Worm (Caenorhabditis elegans): ENCODE measurements around the gene snf-11.

The snf-11 gene

ce11 chrV:11326914-11327367 is 18.7 kb upstream of the snf-11 start, which contains the start of gene tmed-10 (continued):
- TF ChIP-seq chd-7 (tag; optimal IDR thresholded peaks at IDR 0.05): no peak
- no peak for TF ChIP-seq C17E4.6 (GFP tag; IDR thresholded peaks at IDR 0.05)
- no peak for TF ChIP-seq atf-7 (tag; optimal IDR thresholded peaks at IDR 0.05)
- peak; percentile 46; the same call in 1 of the 2 replicates for TF ChIP-seq attf-3 (GFP tag; conservative IDR thresholded peaks at IDR 0.05)
- TF ChIP-seq bed-1 (GFP tag; IDR thresholded peaks at IDR 0.05): no peak
- TF ChIP-seq F33H1.4 (GFP tag; IDR thresholded peaks at IDR 0.05): peak; percentile 55
- peak; percentile 77 for TF ChIP-seq ekl-4 (GFP tag; IDR thresholded peaks at IDR 0.05)
- no peak for TF ChIP-seq ztf-25 (GFP tag; IDR thresholded peaks at IDR 0.05)
- no peak for TF ChIP-seq hsf-1 (GFP tag; IDR thresholded peaks at IDR 0.05)
- TF ChIP-seq ztf-18 (tag; optimal IDR thresholded peaks at IDR 0.05): peak; percentile 44

- TF ChIP-seq ama-1 (optimal IDR thresholded peaks at IDR 0.05) (no peak), ama-1 (GFP tag; optimal IDR thresholded peaks at IDR 0.05) (peak in 1 of 2 experiments; percentile 14), nfyb-1 (GFP tag; IDR thresholded peaks at IDR 0.05) (0 out of 2 replicates have a peak, but pooled peaks have one; percentile 43), madf-6 (GFP tag; IDR thresholded peaks at IDR 0.05) (peak; percentile 48; the same call in 1 of the 2 replicates), ceh-27 (GFP tag; optimal IDR thresholded peaks at IDR 0.05) (no peak)
Observed at ce11 chrV:11323720-11324119, 15.5 kb upstream of the snf-11 start, which contains the start of gene str-141. Gene str-141, minus strand, starts transcription at chrV:11323820.

ce11 chrV:11321719-11322118 is 13.5 kb upstream of the snf-11 start, which contains the start of gene F47G9.4:
Gene F47G9.4, minus strand, starts transcription at chrV:11321816.
- peak; percentile 39 for TF ChIP-seq nhr-80 (tag; optimal IDR thresholded peaks at IDR 0.05)
- TF ChIP-seq F39B2.1 (GFP tag; IDR thresholded peaks at IDR 0.05): no peak

ce11 chrV:11320860-11321259 is 12.6 kb upstream of the snf-11 start:
- TF ChIP-seq lin-35 (GFP tag; optimal IDR thresholded peaks at IDR 0.05) (no peak), lsl-1 (GFP tag; optimal IDR thresholded peaks at IDR 0.05) (no peak), rcor-1 (GFP tag; IDR thresholded peaks at IDR 0.05) (no peak), nhr-27 (tag; optimal IDR thresholded peaks at IDR 0.05) (no peak), mcd-1 (GFP tag; IDR thresholded peaks at IDR 0.05) (no peak), nhr-90 (tag; optimal IDR thresholded peaks at IDR 0.05) (no peak), tlf-1 (GFP tag; optimal IDR thresholded peaks at IDR 0.05) (no peak), pbrm-1 (GFP tag; IDR thresholded peaks at IDR 0.05) (no peak), madf-6 (GFP tag; IDR thresholded peaks at IDR 0.05) (no peak), F22D6.2 (tag; optimal IDR thresholded peaks at IDR 0.05) (no peak), lsy-27 (tag; optimal IDR thresholded peaks at IDR 0.05; ENCODE audit: borderline replicate concordance, insufficient read depth) (no peak), sea-2 (GFP tag; IDR thresholded peaks at IDR 0.05) (no peak), tbx-9 (tag; optimal IDR thresholded peaks at IDR 0.05; ENCODE audit: borderline replicate concordance) (no peak), dpl-1 (GFP tag; optimal IDR thresholded peaks at IDR 0.05) (no peak), Y53F4B.3 (GFP tag; IDR thresholded peaks at IDR 0.05) (no peak), lin-54 (GFP tag; optimal IDR thresholded peaks at IDR 0.05) (no peak)

- TF ChIP-seq lag-1 (GFP tag; IDR thresholded peaks at IDR 0.05) (no peak), ztf-28 (GFP tag; IDR thresholded peaks at IDR 0.05) (no peak), C06A6.2 (GFP tag; conservative IDR thresholded peaks at IDR 0.05) (no peak), zfh-2 (GFP tag; conservative IDR thresholded peaks at IDR 0.05) (no peak), hmg-1.2 (GFP tag; IDR thresholded peaks at IDR 0.05) (no peak), tbp1 (GFP tag; optimal IDR thresholded peaks at IDR 0.05) (no peak), F49E8.2 (tag; optimal IDR thresholded peaks at IDR 0.05; ENCODE audit: insufficient read depth) (no peak), let-526 (GFP tag; IDR thresholded peaks at IDR 0.05) (no peak)
Observed at ce11 chrV:11316801-11317200, 8.6 kb upstream of the snf-11 start, which contains the start of gene cutl-18. Gene cutl-18, minus strand, starts transcription at chrV:11316901.
